Worm (Caenorhabditis elegans): Measurements from ENCODE around the gene Y49F6C.7.

The Y49F6C.7 gene

ce11 chrII:3368097-3368496 is at the start of gene Y49F6C.7:
TSS of gene Y49F6C.7 (minus strand) at chrII:3368197.
- TF ChIP-seq ztf-11 (tag; optimal IDR thresholded peaks at IDR 0.05) (no peak), snpc-4 (tag; optimal IDR thresholded peaks at IDR 0.05) (no peak), pha-4 (tag; optimal IDR thresholded peaks at IDR 0.05) (no peak)

- no peak for TF ChIP-seq nhr-2 (tag; optimal IDR thresholded peaks at IDR 0.05)
- TF ChIP-seq ceh-39 (tag; optimal IDR thresholded peaks at IDR 0.05) = no peak
- no peak for TF ChIP-seq hlh-1 (tag; optimal IDR thresholded peaks at IDR 0.05)
- TF ChIP-seq nhr-76 (tag; optimal IDR thresholded peaks at IDR 0.05) = no peak
- TF ChIP-seq mep-1 (tag; optimal IDR thresholded peaks at IDR 0.05) = no peak
- TF ChIP-seq ham-2 (GFP tag; optimal IDR thresholded peaks at IDR 0.05) = no peak
- TF ChIP-seq M03D4.4 (tag; optimal IDR thresholded peaks at IDR 0.05) = no peak
- no peak for TF ChIP-seq elt-3 (tag; optimal IDR thresholded peaks at IDR 0.05)
- no peak for TF ChIP-seq flh-1 (GFP tag; optimal IDR thresholded peaks at IDR 0.05)
- TF ChIP-seq zip-8 (tag; optimal IDR thresholded peaks at IDR 0.05) = no peak
- TF ChIP-seq cnd-1 (tag; optimal IDR thresholded peaks at IDR 0.05) = no peak
- TF ChIP-seq bed-3 (GFP tag; optimal IDR thresholded peaks at IDR 0.05) = no peak
- TF ChIP-seq nhr-12 (tag; optimal IDR thresholded peaks at IDR 0.05) = no peak
- no peak for TF ChIP-seq ceh-83 (GFP tag; optimal IDR thresholded peaks at IDR 0.05)
- no peak for TF ChIP-seq unc-62 (GFP tag; optimal IDR thresholded peaks at IDR 0.05)
- no peak for TF ChIP-seq sptf-1 (tag; optimal IDR thresholded peaks at IDR 0.05)
These were observed 48.5 kb upstream of the Y49F6C.7 start, which contains the start of gene nep-6 for ce11 chrII:3416528-3416927. TSS of gene nep-6 (plus strand) at chrII:3416828.

- no peak for TF ChIP-seq elt-1 (tag; optimal IDR thresholded peaks at IDR 0.05; ENCODE audit: borderline replicate concordance, insufficient read depth)
- no peak for TF ChIP-seq unc-120 (tag; optimal IDR thresholded peaks at IDR 0.05; ENCODE audit: poor library complexity, severe bottlenecking)
- no peak for TF ChIP-seq lin-32 (GFP tag; optimal IDR thresholded peaks at IDR 0.05)
- TF ChIP-seq unc-39 (tag; optimal IDR thresholded peaks at IDR 0.05) = no peak
- no peak for TF ChIP-seq nhr-237 (tag; optimal IDR thresholded peaks at IDR 0.05)
- TF ChIP-seq nhr-2 (tag; optimal IDR thresholded peaks at IDR 0.05) = no peak
- TF ChIP-seq lin-13 (tag; optimal IDR thresholded peaks at IDR 0.05) = no peak
- TF ChIP-seq nhr-28 (tag; optimal IDR thresholded peaks at IDR 0.05) = no peak
- no peak for TF ChIP-seq ham-2 (GFP tag; optimal IDR thresholded peaks at IDR 0.05)
- TF ChIP-seq tbx-8 (GFP tag; optimal IDR thresholded peaks at IDR 0.05) = no peak
- TF ChIP-seq lsy-2 (tag; optimal IDR thresholded peaks at IDR 0.05) = no peak
- TF ChIP-seq pha-4 (tag; optimal IDR thresholded peaks at IDR 0.05) = no peak
- no peak for TF ChIP-seq hlh-1 (tag; optimal IDR thresholded peaks at IDR 0.05)
- TF ChIP-seq cnd-1 (tag; optimal IDR thresholded peaks at IDR 0.05) = no peak
- no peak for TF ChIP-seq blmp-1 (tag; optimal IDR thresholded peaks at IDR 0.05)
- no peak for TF ChIP-seq elt-3 (tag; optimal IDR thresholded peaks at IDR 0.05)
- no peak for TF ChIP-seq ztf-11 (tag; optimal IDR thresholded peaks at IDR 0.05)
- TF ChIP-seq nhr-76 (tag; optimal IDR thresholded peaks at IDR 0.05) = no peak
These were observed 46.5 kb upstream of the Y49F6C.7 start, which contains the start of the genes F18A12.7 and F18A12.2 for ce11 chrII:3414383-3414910. TSS of gene F18A12.7 (minus strand) at chrII:3414483. TSS of gene F18A12.2 (plus strand) at chrII:3414860.

- TF ChIP-seq lin-13 (tag; optimal IDR thresholded peaks at IDR 0.05) = no peak
- TF ChIP-seq nhr-237 (tag; optimal IDR thresholded peaks at IDR 0.05) = no peak
- no peak for TF ChIP-seq ham-2 (GFP tag; optimal IDR thresholded peaks at IDR 0.05)
- no peak for TF ChIP-seq ces-1 (GFP tag; optimal IDR thresholded peaks at IDR 0.05)
- TF ChIP-seq mab-5 (tag; optimal IDR thresholded peaks at IDR 0.05) = no peak
- no peak for TF ChIP-seq nhr-2 (tag; optimal IDR thresholded peaks at IDR 0.05)
- no peak for TF ChIP-seq blmp-1 (tag; optimal IDR thresholded peaks at IDR 0.05)
- no peak for TF ChIP-seq nhr-28 (tag; optimal IDR thresholded peaks at IDR 0.05)
- TF ChIP-seq unc-39 (tag; optimal IDR thresholded peaks at IDR 0.05) = no peak
- TF ChIP-seq sptf-1 (tag; optimal IDR thresholded peaks at IDR 0.05) = no peak
- TF ChIP-seq zip-8 (tag; optimal IDR thresholded peaks at IDR 0.05) = no peak
- no peak for TF ChIP-seq unc-62 (GFP tag; optimal IDR thresholded peaks at IDR 0.05)
- no peak for TF ChIP-seq M03D4.4 (tag; optimal IDR thresholded peaks at IDR 0.05)
- TF ChIP-seq bed-3 (GFP tag; optimal IDR thresholded peaks at IDR 0.05) = no peak
- no peak for TF ChIP-seq hlh-1 (tag; optimal IDR thresholded peaks at IDR 0.05)
- TF ChIP-seq mep-1 (tag; optimal IDR thresholded peaks at IDR 0.05) = no peak
- TF ChIP-seq drap-1 (GFP tag; optimal IDR thresholded peaks at IDR 0.05) = no peak
These were observed 35.5 kb upstream of the Y49F6C.7 start, which contains the start of gene nep-8 for ce11 chrII:3403535-3403934. TSS of gene nep-8 (plus strand) at chrII:3403835.

ce11 chrII:3402854-3403253 is 34.9 kb upstream of the Y49F6C.7 start, which contains the start of gene nep-10:
TSS of gene nep-10 (minus strand) at chrII:3402954.
- TF ChIP-seq drap-1 (GFP tag; optimal IDR thresholded peaks at IDR 0.05) (no peak), lsy-2 (tag; optimal IDR thresholded peaks at IDR 0.05) (no peak), unc-39 (tag; optimal IDR thresholded peaks at IDR 0.05) (no peak), elt-3 (tag; optimal IDR thresholded peaks at IDR 0.05) (no peak), ces-1 (GFP tag; optimal IDR thresholded peaks at IDR 0.05) (no peak), ceh-39 (tag; optimal IDR thresholded peaks at IDR 0.05) (no peak)
